Fruit fly (Drosophila melanogaster): ENCODE results near the gene CG5623.

Gene CG5623

dm6 chr3R:15767338-15767737 is at the start of gene CG5623:
Gene CG5623, minus strand, starts transcription at chr3R:15767438.
- TF ChIP-seq insv (optimal IDR thresholded peaks at IDR 0.05): no peak
- no peak for TF ChIP-seq Sin3A (optimal IDR thresholded peaks at IDR 0.05)
- TF ChIP-seq h (optimal IDR thresholded peaks at IDR 0.05): no peak
- no peak for TF ChIP-seq ttk (optimal IDR thresholded peaks at IDR 0.05)
- TF ChIP-seq Myc (optimal IDR thresholded peaks at IDR 0.05): no peak
- TF ChIP-seq psq (optimal IDR thresholded peaks at IDR 0.05): no peak

dm6 chr3R:15816276-15816675 is 49.0 kb upstream of the CG5623 start:
- TF ChIP-seq insv (optimal IDR thresholded peaks at IDR 0.05) (no peak), psq (optimal IDR thresholded peaks at IDR 0.05) (no peak)

dm6 chr3R:15814150-15814549 is 46.9 kb upstream of the CG5623 start:
- TF ChIP-seq insv (optimal IDR thresholded peaks at IDR 0.05): no peak
- no peak for TF ChIP-seq Sin3A (optimal IDR thresholded peaks at IDR 0.05)
- no peak for TF ChIP-seq ttk (optimal IDR thresholded peaks at IDR 0.05)
- no peak for TF ChIP-seq h (optimal IDR thresholded peaks at IDR 0.05)
- TF ChIP-seq Myc (optimal IDR thresholded peaks at IDR 0.05): no peak
- TF ChIP-seq psq (optimal IDR thresholded peaks at IDR 0.05): no peak

dm6 chr3R:15810369-15810768 is 43.1 kb upstream of the CG5623 start:
- no peak for TF ChIP-seq Sin3A (optimal IDR thresholded peaks at IDR 0.05)
- no peak for TF ChIP-seq ttk (optimal IDR thresholded peaks at IDR 0.05)
- TF ChIP-seq Myc (optimal IDR thresholded peaks at IDR 0.05): no peak
- TF ChIP-seq h (optimal IDR thresholded peaks at IDR 0.05): no peak
- TF ChIP-seq psq (optimal IDR thresholded peaks at IDR 0.05): no peak
- no peak for TF ChIP-seq insv (optimal IDR thresholded peaks at IDR 0.05)

dm6 chr3R:15807877-15808381 is 40.7 kb upstream of the CG5623 start:
- TF ChIP-seq insv (optimal IDR thresholded peaks at IDR 0.05): no peak
- TF ChIP-seq Sin3A (optimal IDR thresholded peaks at IDR 0.05): no peak
- no peak for TF ChIP-seq h (optimal IDR thresholded peaks at IDR 0.05)
- no peak for TF ChIP-seq ttk (optimal IDR thresholded peaks at IDR 0.05)
- TF ChIP-seq psq (optimal IDR thresholded peaks at IDR 0.05): no peak
- no peak for TF ChIP-seq Myc (optimal IDR thresholded peaks at IDR 0.05)

dm6 chr3R:15807306-15807705 is 40.1 kb upstream of the CG5623 start:
- no peak for TF ChIP-seq Myc (optimal IDR thresholded peaks at IDR 0.05)
- TF ChIP-seq h (optimal IDR thresholded peaks at IDR 0.05): no peak
- no peak for TF ChIP-seq insv (optimal IDR thresholded peaks at IDR 0.05)
- TF ChIP-seq psq (optimal IDR thresholded peaks at IDR 0.05): no peak
- TF ChIP-seq ttk (optimal IDR thresholded peaks at IDR 0.05): no peak
- TF ChIP-seq Sin3A (optimal IDR thresholded peaks at IDR 0.05): no peak

dm6 chr3R:15806341-15806740 is 39.1 kb upstream of the CG5623 start:
- no peak for TF ChIP-seq Sin3A (optimal IDR thresholded peaks at IDR 0.05)
- TF ChIP-seq h (optimal IDR thresholded peaks at IDR 0.05): no peak
- no peak for TF ChIP-seq ttk (optimal IDR thresholded peaks at IDR 0.05)
- TF ChIP-seq insv (optimal IDR thresholded peaks at IDR 0.05): no peak
- TF ChIP-seq Myc (optimal IDR thresholded peaks at IDR 0.05): no peak
- TF ChIP-seq psq (optimal IDR thresholded peaks at IDR 0.05): no peak

- TF ChIP-seq Myc (optimal IDR thresholded peaks at IDR 0.05) (no peak), insv (optimal IDR thresholded peaks at IDR 0.05) (no peak), psq (optimal IDR thresholded peaks at IDR 0.05) (no peak), ttk (optimal IDR thresholded peaks at IDR 0.05) (no peak), Sin3A (optimal IDR thresholded peaks at IDR 0.05) (no peak), h (optimal IDR thresholded peaks at IDR 0.05) (no peak)
These were observed 37.4 kb upstream of the CG5623 start for dm6 chr3R:15804678-15805077.

dm6 chr3R:15803502-15804461 is 36.5 kb upstream of the CG5623 start, which contains the start of gene alpha-Man-IIb:
Gene alpha-Man-IIb, plus strand, starts transcription at chr3R:15804248.
- no peak for TF ChIP-seq insv (optimal IDR thresholded peaks at IDR 0.05)
- no peak for TF ChIP-seq ttk (optimal IDR thresholded peaks at IDR 0.05)
- TF ChIP-seq Sin3A (optimal IDR thresholded peaks at IDR 0.05): no peak
- peak; percentile 74 for TF ChIP-seq psq (optimal IDR thresholded peaks at IDR 0.05)
- no peak for TF ChIP-seq Myc (optimal IDR thresholded peaks at IDR 0.05)

dm6 chr3R:15802006-15802405 is 34.8 kb upstream of the CG5623 start, which contains the start of gene CG9593:
Gene CG9593, plus strand, starts transcription at chr3R:15802275.
- no peak for TF ChIP-seq Myc (optimal IDR thresholded peaks at IDR 0.05)
- TF ChIP-seq Sin3A (optimal IDR thresholded peaks at IDR 0.05): no peak
- no peak for TF ChIP-seq h (optimal IDR thresholded peaks at IDR 0.05)
- no peak for TF ChIP-seq psq (optimal IDR thresholded peaks at IDR 0.05)
- no peak for TF ChIP-seq ttk (optimal IDR thresholded peaks at IDR 0.05)
- no peak for TF ChIP-seq insv (optimal IDR thresholded peaks at IDR 0.05)

- TF ChIP-seq h (optimal IDR thresholded peaks at IDR 0.05): no peak
- TF ChIP-seq Sin3A (optimal IDR thresholded peaks at IDR 0.05): no peak
- TF ChIP-seq psq (optimal IDR thresholded peaks at IDR 0.05): no peak
- TF ChIP-seq insv (optimal IDR thresholded peaks at IDR 0.05): no peak
- no peak for TF ChIP-seq ttk (optimal IDR thresholded peaks at IDR 0.05)
- no peak for TF ChIP-seq Myc (optimal IDR thresholded peaks at IDR 0.05)
These were observed 27.1 kb upstream of the CG5623 start for dm6 chr3R:15794258-15794727.

dm6 chr3R:15793372-15793802 is 26.1 kb upstream of the CG5623 start, which contains the start of gene nsl1:
Gene nsl1, plus strand, starts transcription at chr3R:15793782.
- TF ChIP-seq Sin3A (optimal IDR thresholded peaks at IDR 0.05) (no peak), insv (optimal IDR thresholded peaks at IDR 0.05) (no peak), psq (optimal IDR thresholded peaks at IDR 0.05) (no peak), ttk (optimal IDR thresholded peaks at IDR 0.05) (no peak), h (optimal IDR thresholded peaks at IDR 0.05) (no peak), Myc (optimal IDR thresholded peaks at IDR 0.05) (no peak)
